Fruit fly (Drosophila melanogaster): ENCODE measurements around the gene RFeSP.

The RFeSP gene

DNA sequence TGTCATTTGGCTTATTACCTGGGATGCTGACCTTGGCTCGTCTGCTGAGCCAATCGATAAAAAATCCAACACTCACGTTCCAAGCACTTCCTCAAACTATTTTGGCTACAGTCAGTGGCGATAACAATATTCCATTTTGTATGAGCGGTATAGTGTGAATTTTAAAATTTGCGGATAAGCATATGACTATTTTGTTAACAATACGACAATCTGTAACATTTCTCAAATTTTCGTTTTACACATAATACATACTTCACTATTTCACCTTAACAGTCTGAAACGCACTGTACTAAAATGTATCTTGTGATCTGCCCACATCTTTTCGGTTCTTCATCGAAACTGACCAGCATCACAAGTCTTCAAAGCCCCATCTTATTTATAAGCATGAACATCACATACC lies 34.7 kb downstream of the RFeSP start (continued):
- TF ChIP-seq CG7839 (tag; optimal IDR thresholded peaks at IDR 0.05) (peak; percentile 83), CG6689 (GFP tag; IDR thresholded peaks at IDR 0.05) (peak; percentile 76), ind (GFP tag; optimal IDR thresholded peaks at IDR 0.05) (peak; percentile 66), gro (GFP tag; optimal IDR thresholded peaks at IDR 0.05) (peak; percentile 84), CG2678 (tag; optimal IDR thresholded peaks at IDR 0.05) (peak; percentile 86), CG5245 (GFP tag; optimal IDR thresholded peaks at IDR 0.05) (peak; percentile 50), CG11504 (tag; optimal IDR thresholded peaks at IDR 0.05) (peak; percentile 82), CG4328 (GFP tag; optimal IDR thresholded peaks at IDR 0.05) (no peak), CG9797 (GFP tag; optimal IDR thresholded peaks at IDR 0.05) (no peak), CG10654 (GFP tag; optimal IDR thresholded peaks at IDR 0.05) (peak; percentile 32), CG18011 (GFP tag; optimal IDR thresholded peaks at IDR 0.05) (peak; percentile 41), CG7745 (tag; optimal IDR thresholded peaks at IDR 0.05) (no peak), gcm2 (GFP tag; optimal IDR thresholded peaks at IDR 0.05) (no peak), CG7372 (GFP tag; IDR thresholded peaks at IDR 0.05) (peak; percentile 76), slou (GFP tag; optimal IDR thresholded peaks at IDR 0.05) (peak; percentile 60), wdn (GFP tag; IDR thresholded peaks at IDR 0.05) (peak; percentile 72), CG17385 (GFP tag; optimal IDR thresholded peaks at IDR 0.05) (peak; percentile 66), gcm (GFP tag; optimal IDR thresholded peaks at IDR 0.05) (peak; percentile 19), CG31441 (GFP tag; IDR thresholded peaks at IDR 0.05) (peak; percentile 58), Hr39 (optimal IDR thresholded peaks at IDR 0.05) (no peak), CG11696 (GFP tag; IDR thresholded peaks at IDR 0.05) (peak; percentile 77; the same call in 1 of the 2 replicates), pan (optimal IDR thresholded peaks at IDR 0.05) (no peak), pan (GFP tag; optimal IDR thresholded peaks at IDR 0.05 in 1 of 2, IDR thresholded peaks at IDR 0.05 in 1 of 2) (peak in 1 of 2 experiments; percentile 83), CG2120 (GFP tag; optimal IDR thresholded peaks at IDR 0.05) (peak; percentile 87), Trl (optimal IDR thresholded peaks at IDR 0.05) (no peak), Trl (GFP tag; optimal IDR thresholded peaks at IDR 0.05) (peak; percentile 64), PHDP (tag; optimal IDR thresholded peaks at IDR 0.05) (peak; percentile 73), repo (GFP tag; optimal IDR thresholded peaks at IDR 0.05) (peak; percentile 29), Ada2b (GFP tag; IDR thresholded peaks at IDR 0.05) (peak; percentile 83), nom (GFP tag; optimal IDR thresholded peaks at IDR 0.05) (no peak), zfh1 (GFP tag; IDR thresholded peaks at IDR 0.05) (peak; percentile 54; the same call in 1 of the 3 replicates), Mad (GFP tag; optimal IDR thresholded peaks at IDR 0.05) (peak; percentile 7), HLH3B (GFP tag; IDR thresholded peaks at IDR 0.05) (peak; percentile 48; the same call in 1 of the 2 replicates), lilli (GFP tag; optimal IDR thresholded peaks at IDR 0.05) (peak; percentile 78), Meics (GFP tag; optimal IDR thresholded peaks at IDR 0.05) (peak; percentile 81), Neu2 (GFP tag; optimal IDR thresholded peaks at IDR 0.05; ENCODE audit: borderline replicate concordance) (no peak), dmrt99B (tag; optimal IDR thresholded peaks at IDR 0.05) (peak; percentile 76), Ets65A (GFP tag) (peak; percentile 87), grau (tag; optimal IDR thresholded peaks at IDR 0.05) (peak; percentile 79), CG8290 (GFP tag; optimal IDR thresholded peaks at IDR 0.05) (peak; percentile 2), CG8290 (tag; optimal IDR thresholded peaks at IDR 0.05) (peak in 1 of 2 experiments; percentile 95)

DNA sequence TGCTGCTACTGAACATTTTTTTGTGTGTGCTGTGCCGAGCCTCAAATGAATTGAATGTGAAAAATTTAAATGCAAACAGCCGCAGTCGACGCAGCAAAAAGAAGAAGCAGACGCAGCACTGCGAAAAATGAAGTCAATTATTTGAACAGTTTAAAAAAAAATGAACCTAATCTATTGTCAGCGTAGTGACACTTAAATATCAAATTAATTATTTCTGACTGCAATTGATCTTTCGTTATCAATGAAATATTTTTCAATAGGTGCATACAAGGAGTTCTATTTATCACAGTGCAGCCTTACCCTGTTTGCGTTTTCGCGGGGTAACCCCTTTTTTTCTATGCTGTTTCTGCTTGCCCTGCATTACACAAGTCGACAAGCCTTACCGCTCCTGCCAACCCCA lies 38.4 kb downstream of the RFeSP start:
- no peak for TF ChIP-seq HLHmδ (GFP tag; optimal IDR thresholded peaks at IDR 0.05)
- no peak for TF ChIP-seq lov (optimal IDR thresholded peaks at IDR 0.05)
- no peak for TF ChIP-seq lov (GFP tag; IDR thresholded peaks at IDR 0.05)
- peak; percentile 48 for TF ChIP-seq nmo (GFP tag; optimal IDR thresholded peaks at IDR 0.05)
- peak; percentile 44; the same call in 1 of the 2 replicates for TF ChIP-seq CG32772 (GFP tag; IDR thresholded peaks at IDR 0.05)
- TF ChIP-seq CG13424 (tag; optimal IDR thresholded peaks at IDR 0.05) = peak; percentile 47
- TF ChIP-seq CG10274 (GFP tag; optimal IDR thresholded peaks at IDR 0.05) = no peak
- TF ChIP-seq unpg (GFP tag; optimal IDR thresholded peaks at IDR 0.05) = peak; percentile 47
- no peak for TF ChIP-seq CG13123 (GFP tag; optimal IDR thresholded peaks at IDR 0.05)
- TF ChIP-seq CG14667 (GFP tag; IDR thresholded peaks at IDR 0.05) = peak; percentile 25; the same call in 1 of the 2 replicates
- TF ChIP-seq B-H1 (GFP tag; IDR thresholded peaks at IDR 0.05) = peak; percentile 30; the same call in 2 of the 3 replicates
- peak; percentile 58 for TF ChIP-seq dysf (GFP tag; IDR thresholded peaks at IDR 0.05)
- peak; percentile 46 for TF ChIP-seq Sox102F (GFP tag; optimal IDR thresholded peaks at IDR 0.05)
- no peak for TF ChIP-seq HmgZ (tag; optimal IDR thresholded peaks at IDR 0.05)
- no peak for TF ChIP-seq Ravus (GFP tag; IDR thresholded peaks at IDR 0.05)

All from whole organism, embryonic.